Worm (Caenorhabditis elegans) whole organism, L2 larva: ENCODE measurements around the gene pnn-1.

ENCODE experiments used
- ZK546.5 ChIP-seq: sonication (generic microtip); optimal IDR thresholded peaks from 2 replicates; lab custom pipeline; 2017; ENCODE audit warnings: missing biosample characterization, missing genetic modification characterization
- blmp-1 ChIP-seq: sonication (generic microtip); optimal IDR thresholded peaks from 2 replicates; lab custom pipeline; 2017; ENCODE audit warnings: missing genetic modification characterization, mild to moderate bottlenecking, missing compliant biosample characterization, antibody characterized with exemption, moderate library complexity; ENCODE audit not compliant: insufficient read depth
- ceh-82 ChIP-seq: fragments of 150-350 bp; optimal IDR thresholded peaks from 2 replicates; lab custom pipeline; 2014; ENCODE audit warnings: missing biosample characterization, missing genetic modification characterization
- elt-3 ChIP-seq: sonication (generic microtip); optimal IDR thresholded peaks from 2 replicates; lab custom pipeline; 2017; ENCODE audit warnings: missing biosample characterization, missing genetic modification characterization
- nhr-11 ChIP-seq: fragments of 150-350 bp; optimal IDR thresholded peaks from 2 replicates; lab custom pipeline; 2014; ENCODE audit warnings: missing biosample characterization, missing genetic modification characterization
- sem-4 ChIP-seq: fragments of 150-350 bp; optimal IDR thresholded peaks from 2 replicates; lab custom pipeline; 2014; ENCODE audit warnings: missing biosample characterization, missing genetic modification reagents, missing genetic modification characterization
- snpc-4 ChIP-seq: fragments of 150-350 bp; optimal IDR thresholded peaks from 2 replicates; lab custom pipeline; 2014; ENCODE audit warnings: missing biosample characterization, missing genetic modification characterization

ce11 chrV:13003378-13003777, 32.5 kb downstream of the pnn-1 start:
- no peak for TF ChIP-seq blmp-1
- TF ChIP-seq snpc-4 (tag; lab: Kevin White, UChicago): peak; percentile 6
- no peak for TF ChIP-seq ZK546.5
- no peak for TF ChIP-seq ceh-82
- no peak for TF ChIP-seq elt-3
- no peak for TF ChIP-seq nhr-11 (tag; lab: Kevin White, UChicago)
- no peak for TF ChIP-seq sem-4 (tag; lab: Kevin White, UChicago)
